Worm (Caenorhabditis elegans) whole organism, early embryonic: ENCODE data around the gene Y116A8C.24.

ENCODE experiments used
- B0310.2 ChIP-seq: sonication (generic microtip); optimal IDR thresholded peaks from 2 replicates; lab custom pipeline; 2016; ENCODE audit warnings: mild to moderate bottlenecking, missing genetic modification characterization, missing compliant biosample characterization
- F13C5.2 ChIP-seq: sonication (generic microtip); optimal IDR thresholded peaks from 2 replicates; lab custom pipeline; 2017; ENCODE audit warnings: mild to moderate bottlenecking, missing genetic modification characterization, inconsistent platforms, missing compliant biosample characterization
- aly-1 ChIP-seq: sonication (generic microtip); optimal IDR thresholded peaks from 2 replicates; lab custom pipeline; 2016; ENCODE audit warnings: missing genetic modification characterization, missing compliant biosample characterization
- ama-1 ChIP-seq: fragments of 150-350 bp; optimal IDR thresholded peaks from 2 replicates; lab custom pipeline; 2014
- ceh-13 ChIP-seq: fragments of 200-800 bp; sonication (Bioruptor generic); optimal IDR thresholded peaks from 2 replicates; lab custom pipeline; 2018; ENCODE audit warnings: mild to moderate bottlenecking, missing genetic modification characterization, missing compliant biosample characterization
- ceh-36 ChIP-seq: sonication (generic microtip); optimal IDR thresholded peaks from 2 replicates; lab custom pipeline; 2016; ENCODE audit warnings: missing genetic modification characterization, inconsistent platforms, missing compliant biosample characterization
- ets-7 ChIP-seq: sonication (generic microtip); optimal IDR thresholded peaks from 2 replicates; lab custom pipeline; 2016; ENCODE audit warnings: missing genotype, missing genetic modification characterization, missing compliant biosample characterization
- flt-1 ChIP-seq: fragments of 200-800 bp; sonication (Bioruptor generic); IDR thresholded peaks from 2 replicates; pipeline ENCODE4 v1.3.6; 2022; ENCODE audit warnings: missing genetic modification characterization, missing compliant biosample characterization
- hmbx-1 ChIP-seq: sonication (generic microtip); optimal IDR thresholded peaks from 2 replicates; lab custom pipeline; 2016; ENCODE audit warnings: mild to moderate bottlenecking, missing genetic modification characterization, missing compliant biosample characterization
- hmg-4 ChIP-seq: fragments of 200-800 bp; sonication (Bioruptor generic); optimal IDR thresholded peaks from 2 replicates; lab custom pipeline; 2018; ENCODE audit warnings: mild to moderate bottlenecking, missing genetic modification characterization, missing compliant biosample characterization
- hnd-1 ChIP-seq: sonication (generic microtip); optimal IDR thresholded peaks from 2 replicates; lab custom pipeline; 2016; ENCODE audit warnings: missing genetic modification characterization, missing compliant biosample characterization
- pes-1 ChIP-seq: fragments of 200-800 bp; sonication (Bioruptor generic); IDR thresholded peaks from 2 replicates; pipeline ENCODE4 v1.3.6; 2022; ENCODE audit warnings: missing genetic modification reagents, missing genetic modification characterization, missing compliant biosample characterization
- scrt-1 ChIP-seq: fragments of 200-800 bp; sonication (Bioruptor generic); IDR thresholded peaks from 2 replicates; pipeline ENCODE4 v1.3.6; 2022; ENCODE audit warnings: missing genetic modification characterization, missing compliant biosample characterization
- sea-1 ChIP-seq: fragments of 200-800 bp; sonication (Bioruptor generic); conservative IDR thresholded peaks from 2 replicates; pipeline ENCODE4 v1.3.6; 2022; ENCODE audit warnings: missing genetic modification characterization, missing compliant biosample characterization
- tbx-11 ChIP-seq: fragments of 200-800 bp; sonication (Bioruptor generic); IDR thresholded peaks from 2 replicates; pipeline ENCODE4 v1.3.6; 2022; ENCODE audit warnings: missing genetic modification characterization, missing compliant biosample characterization
- tbx-37 ChIP-seq: fragments of 200-800 bp; sonication (Bioruptor generic); conservative IDR thresholded peaks from 2 replicates; pipeline ENCODE4 v1.3.6; 2022; ENCODE audit warnings: missing genetic modification reagents, missing genetic modification characterization, missing compliant biosample characterization
- tra-4 ChIP-seq: sonication (generic microtip); optimal IDR thresholded peaks from 2 replicates; lab custom pipeline; 2017; ENCODE audit warnings: missing genetic modification characterization, missing compliant biosample characterization

Y116A8C.24 gene

DNA sequence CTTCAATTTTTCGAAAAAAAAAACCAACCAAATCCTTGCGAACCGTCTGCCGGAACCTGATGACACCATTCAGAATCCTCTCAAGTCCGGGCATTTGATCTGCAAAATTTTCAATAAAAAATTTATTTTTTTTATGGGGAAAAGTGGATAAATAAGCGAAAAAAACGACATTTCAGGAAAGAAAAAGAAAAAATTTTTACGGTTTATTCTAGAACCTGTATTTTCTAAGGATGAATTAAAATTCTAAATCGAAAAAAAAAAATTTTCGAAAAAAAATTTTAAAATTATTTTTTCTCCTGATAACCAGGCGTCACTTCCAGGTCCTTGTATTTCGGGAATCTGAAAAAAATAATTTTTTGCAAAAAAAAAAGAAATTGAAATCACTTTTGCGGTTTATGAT is 29.5 kb upstream of the Y116A8C.24 start, which contains the start of gene bca-2:
Gene bca-2, minus strand, starts transcription at position 101 of the 400 bp plus-strand sequence.
- TF ChIP-seq ceh-13 (GFP tag; lab: Kevin White, UChicago) (no peak), tbx-37 (no peak), ceh-36 (tag; lab: Kevin White, UChicago) (no peak), sea-1 (GFP tag; lab: Robert Waterston, UW) (no peak), pes-1 (GFP tag; lab: Robert Waterston, UW) (no peak), scrt-1 (GFP tag; lab: Robert Waterston, UW) (no peak), ets-7 (no peak), tra-4 (tag; lab: Kevin White, UChicago) (no peak), ama-1 (lab: Kevin White, UChicago) (no peak), B0310.2 (tag; lab: Kevin White, UChicago) (no peak), tbx-11 (GFP tag; lab: Robert Waterston, UW) (no peak), hmg-4 (GFP tag; lab: Kevin White, UChicago) (no peak), flt-1 (GFP tag; lab: Robert Waterston, UW) (no peak), hnd-1 (tag; lab: Kevin White, UChicago) (no peak), F13C5.2 (tag; lab: Kevin White, UChicago) (no peak), aly-1 (no peak), hmbx-1 (tag; lab: Kevin White, UChicago) (no peak)

- TF ChIP-seq hmg-4 (GFP tag; lab: Kevin White, UChicago) (no peak), ceh-13 (GFP tag; lab: Kevin White, UChicago) (peak; percentile 19), pes-1 (GFP tag; lab: Robert Waterston, UW) (0 out of 2 replicates have a peak, but pooled peaks have one; percentile 51)
These were observed 28.4 kb upstream of the Y116A8C.24 start for ce11 chrIV:17099113-17099512.

ce11 chrIV:17096168-17096567 is 25.5 kb upstream of the Y116A8C.24 start, which contains the start of gene Y116A8C.27:
TSS of gene Y116A8C.27 (minus strand) at chrIV:17096268.
- TF ChIP-seq tra-4 (tag; lab: Kevin White, UChicago), result no peak

- TF ChIP-seq ets-7, result no peak
- no peak for TF ChIP-seq F13C5.2 (tag; lab: Kevin White, UChicago)
- no peak for TF ChIP-seq flt-1 (GFP tag; lab: Robert Waterston, UW)
- no peak for TF ChIP-seq ceh-13 (GFP tag; lab: Kevin White, UChicago)
- TF ChIP-seq ceh-36 (tag; lab: Kevin White, UChicago), result no peak
- TF ChIP-seq tbx-11 (GFP tag; lab: Robert Waterston, UW), result no peak
- no peak for TF ChIP-seq tbx-37
- no peak for TF ChIP-seq sea-1 (GFP tag; lab: Robert Waterston, UW)
- no peak for TF ChIP-seq hmg-4 (GFP tag; lab: Kevin White, UChicago)
- no peak for TF ChIP-seq tra-4 (tag; lab: Kevin White, UChicago)
These were observed 23.0 kb upstream of the Y116A8C.24 start, which contains the start of gene Y116A8C.29 for ce11 chrIV:17093701-17094100. TSS of gene Y116A8C.29 (plus strand) at chrIV:17094028.

ce11 chrIV:17088849-17089248 is 18.2 kb upstream of the Y116A8C.24 start, which contains the start of gene Y116A8C.43:
TSS of gene Y116A8C.43 (plus strand) at chrIV:17088851.
- TF ChIP-seq hmbx-1 (tag; lab: Kevin White, UChicago), result no peak
- peak; percentile 64 for TF ChIP-seq ama-1 (lab: Kevin White, UChicago)
- TF ChIP-seq ets-7, result no peak

- peak; percentile 88 for TF ChIP-seq ceh-13 (GFP tag; lab: Kevin White, UChicago)
- peak; percentile 63 for TF ChIP-seq tra-4 (tag; lab: Kevin White, UChicago)
- 0 out of 2 replicates have a peak, but pooled peaks have one; percentile 49 for TF ChIP-seq flt-1 (GFP tag; lab: Robert Waterston, UW)
- peak; percentile 16 for TF ChIP-seq ets-7
- TF ChIP-seq tbx-11 (GFP tag; lab: Robert Waterston, UW), result peak; percentile 75
- TF ChIP-seq F13C5.2 (tag; lab: Kevin White, UChicago), result peak; percentile 84
- peak; percentile 73 for TF ChIP-seq hnd-1 (tag; lab: Kevin White, UChicago)
- TF ChIP-seq tbx-37, result peak; percentile 71
- peak; percentile 86 for TF ChIP-seq B0310.2 (tag; lab: Kevin White, UChicago)
- TF ChIP-seq hmg-4 (GFP tag; lab: Kevin White, UChicago), result peak; percentile 87
- peak; percentile 72 for TF ChIP-seq scrt-1 (GFP tag; lab: Robert Waterston, UW)
- TF ChIP-seq hmbx-1 (tag; lab: Kevin White, UChicago), result peak; percentile 90
- TF ChIP-seq ama-1 (lab: Kevin White, UChicago), result no peak
- TF ChIP-seq pes-1 (GFP tag; lab: Robert Waterston, UW), result peak; percentile 88
- peak; percentile 79 for TF ChIP-seq sea-1 (GFP tag; lab: Robert Waterston, UW)
- TF ChIP-seq aly-1, result no peak
- TF ChIP-seq ceh-36 (tag; lab: Kevin White, UChicago), result peak; percentile 61
These were observed 16.9 kb upstream of the Y116A8C.24 start, which contains the start of the genes snx-13 and snr-1 for ce11 chrIV:17087384-17088099. TSS of gene snx-13 (minus strand) at chrIV:17087438. TSS of gene snr-1 (plus strand) at chrIV:17088049.

- TF ChIP-seq sea-1 (GFP tag; lab: Robert Waterston, UW) (no peak), ceh-13 (GFP tag; lab: Kevin White, UChicago) (no peak), tbx-11 (GFP tag; lab: Robert Waterston, UW) (no peak), scrt-1 (GFP tag; lab: Robert Waterston, UW) (no peak), F13C5.2 (tag; lab: Kevin White, UChicago) (no peak), tbx-37 (no peak), ceh-36 (tag; lab: Kevin White, UChicago) (no peak), aly-1 (no peak), ama-1 (lab: Kevin White, UChicago) (no peak), flt-1 (GFP tag; lab: Robert Waterston, UW) (no peak), ets-7 (no peak), hnd-1 (tag; lab: Kevin White, UChicago) (no peak), B0310.2 (tag; lab: Kevin White, UChicago) (no peak), hmg-4 (GFP tag; lab: Kevin White, UChicago) (no peak), pes-1 (GFP tag; lab: Robert Waterston, UW) (no peak), tra-4 (tag; lab: Kevin White, UChicago) (no peak), hmbx-1 (tag; lab: Kevin White, UChicago) (no peak)
These were observed 14.1 kb upstream of the Y116A8C.24 start for ce11 chrIV:17084839-17085238.
